Fruit fly (Drosophila melanogaster) whole organism, embryonic: Measurements from ENCODE around the gene eas.
A peak's percentile ranks its signal among the peaks of the same experiment; 100 is the strongest.

Experiments used
- Abd-B ChIP-seq: fragments of 200-800 bp; sonication (Bioruptor generic); optimal IDR thresholded peaks from 2 replicates; lab custom pipeline; 2018; ENCODE audit warnings: missing biosample characterization, mild to moderate bottlenecking, missing genetic modification characterization, moderate library complexity
- CG10209 ChIP-seq: fragments of 200-800 bp; sonication (Bioruptor generic); optimal IDR thresholded peaks from 3 replicates; lab custom pipeline; 2017; ENCODE audit warnings: missing biosample characterization, mild to moderate bottlenecking, missing genetic modification characterization, missing genetic modification reagents
- CG1024 ChIP-seq: fragments of 200-800 bp; sonication (Bioruptor generic); IDR thresholded peaks from 2 replicates; pipeline ENCODE4 v1.3.6; 2022; ENCODE audit warnings: missing biosample characterization, missing genetic modification characterization
- CG13424 ChIP-seq: fragments of 200-800 bp; sonication (Bioruptor generic); optimal IDR thresholded peaks from 2 replicates; lab custom pipeline; 2019; ENCODE audit warnings: missing biosample characterization, mild to moderate bottlenecking, missing genetic modification characterization, moderate library complexity
- CG1529 ChIP-seq: fragments of 200-800 bp; sonication (Bioruptor generic); optimal IDR thresholded peaks from 3 replicates; lab custom pipeline; 2018; ENCODE audit warnings: missing biosample characterization, missing genetic modification characterization
- CG17359 ChIP-seq: fragments of 200-800 bp; sonication (Bioruptor generic); optimal IDR thresholded peaks from 3 replicates; lab custom pipeline; 2018; ENCODE audit warnings: missing biosample characterization, mild to moderate bottlenecking, missing genetic modification characterization, moderate library complexity
- CG18011 ChIP-seq: fragments of 200-800 bp; sonication (Bioruptor generic); optimal IDR thresholded peaks from 2 replicates; lab custom pipeline; 2017; ENCODE audit warnings: missing biosample characterization, missing genetic modification characterization, mild to moderate bottlenecking, moderate library complexity, missing genotype
- CG2199 ChIP-seq: fragments of 200-800 bp; sonication (Bioruptor generic); IDR thresholded peaks from 3 replicates; pipeline ENCODE4 v1.3.6; 2022; ENCODE audit warnings: missing biosample characterization, missing genetic modification characterization
- CG2889 ChIP-seq: fragments of 200-800 bp; sonication (Bioruptor generic); IDR thresholded peaks from 3 replicates; pipeline ENCODE4 v1.3.6; 2022; ENCODE audit warnings: missing biosample characterization, missing genetic modification characterization
- CG30020 ChIP-seq: fragments of 200-800 bp; optimal IDR thresholded peaks from 2 replicates; lab custom pipeline; 2019; ENCODE audit warnings: missing biosample characterization, mild to moderate bottlenecking, missing genetic modification characterization, moderate library complexity
- CG4360 ChIP-seq: fragments of 200-800 bp; sonication (Bioruptor generic); IDR thresholded peaks from 2 replicates; pipeline ENCODE4 v1.3.6; 2022; ENCODE audit warnings: missing biosample characterization, missing genetic modification characterization
- CG4730 ChIP-seq: fragments of 200-800 bp; sonication (Bioruptor generic); IDR thresholded peaks from 2 replicates; pipeline ENCODE4 v1.3.6; 2022; ENCODE audit warnings: missing biosample characterization, missing genetic modification characterization
- CG4820 ChIP-seq: fragments of 200-800 bp; sonication (Bioruptor generic); optimal IDR thresholded peaks from 3 replicates; lab custom pipeline; 2016; ENCODE audit warnings: missing biosample characterization, missing genetic modification characterization
- CG6175 ChIP-seq: fragments of 200-800 bp; sonication (Bioruptor generic); IDR thresholded peaks from 3 replicates; pipeline ENCODE4 v1.3.6; 2022; ENCODE audit warnings: missing biosample characterization, missing genetic modification characterization
- CG6765 ChIP-seq: fragments of 200-800 bp; sonication (Bioruptor generic); optimal IDR thresholded peaks from 3 replicates; lab custom pipeline; 2017; ENCODE audit warnings: missing biosample characterization, mild to moderate bottlenecking, missing genetic modification characterization
- CG7987 ChIP-seq: fragments of 200-800 bp; sonication (Bioruptor generic); optimal IDR thresholded peaks from 2 replicates; lab custom pipeline; 2018; ENCODE audit warnings: missing biosample characterization, mild to moderate bottlenecking, missing genetic modification characterization, moderate library complexity
- CG8281 ChIP-seq: fragments of 200-800 bp; sonication (Bioruptor generic); optimal IDR thresholded peaks from 2 replicates; lab custom pipeline; 2018; ENCODE audit warnings: missing biosample characterization, mild to moderate bottlenecking, missing genetic modification characterization, moderate library complexity
- CG8388 ChIP-seq: fragments of 200-800 bp; sonication (Bioruptor generic); optimal IDR thresholded peaks from 2 replicates; lab custom pipeline; 2019; ENCODE audit warnings: missing biosample characterization, mild to moderate bottlenecking, missing genetic modification characterization, moderate library complexity
- CrebB ChIP-seq: fragments of 200-800 bp; sonication (Bioruptor generic); optimal IDR thresholded peaks from 3 replicates; lab custom pipeline; 2018; ENCODE audit warnings: missing biosample characterization, mild to moderate bottlenecking, missing genetic modification characterization
- Dbx ChIP-seq: fragments of 200-800 bp; sonication (Bioruptor generic); IDR thresholded peaks from 3 replicates; pipeline ENCODE4 v1.3.6; 2022; ENCODE audit warnings: missing biosample characterization, missing genetic modification characterization
- Dfd ChIP-seq, 2 experiments: fragments of >200 bp; optimal IDR thresholded peaks; 2 replicates each; lab custom pipeline; 2017; ENCODE audit warnings: missing biosample characterization in 2 of 2, missing genetic modification characterization in 2 of 2
- ERR ChIP-seq: fragments of 200-800 bp; sonication (Bioruptor generic); optimal IDR thresholded peaks from 2 replicates; lab custom pipeline; 2016; ENCODE audit warnings: missing biosample characterization, missing genetic modification characterization
- HHEX ChIP-seq: fragments of 200-800 bp; sonication (Bioruptor generic); optimal IDR thresholded peaks from 3 replicates; lab custom pipeline; 2017; ENCODE audit warnings: missing biosample characterization, mild to moderate bottlenecking, missing genetic modification characterization, missing genetic modification reagents
- HLH4C ChIP-seq: fragments of 200-800 bp; sonication (Bioruptor generic); IDR thresholded peaks from 3 replicates; pipeline ENCODE4 v1.3.6; 2022; ENCODE audit warnings: missing biosample characterization, missing genetic modification characterization; ENCODE audit not compliant: partially characterized antibody
- Hand ChIP-seq: fragments of 200-800 bp; sonication (Bioruptor generic); optimal IDR thresholded peaks from 2 replicates; lab custom pipeline; 2017; ENCODE audit warnings: mild to moderate bottlenecking, missing biosample characterization, missing genetic modification reagents, missing genetic modification characterization
- Hmx ChIP-seq: fragments of 200-800 bp; sonication (Bioruptor generic); optimal IDR thresholded peaks from 2 replicates; lab custom pipeline; 2016; ENCODE audit warnings: missing biosample characterization, missing genetic modification characterization
- NFAT ChIP-seq: fragments of 200-800 bp; sonication (Bioruptor generic); IDR thresholded peaks from 2 replicates; pipeline ENCODE4 v1.3.6; 2022; ENCODE audit warnings: missing biosample characterization, missing genetic modification characterization
- Neu2 ChIP-seq: fragments of 200-800 bp; sonication (Bioruptor generic); optimal IDR thresholded peaks from 3 replicates; lab custom pipeline; 2016; ENCODE audit warnings: missing biosample characterization, missing genetic modification characterization, borderline replicate concordance
- Oli ChIP-seq: fragments of 200-800 bp; sonication (Bioruptor generic); optimal IDR thresholded peaks from 2 replicates; lab custom pipeline; 2018; ENCODE audit warnings: missing biosample characterization, mild to moderate bottlenecking, missing genetic modification characterization, moderate library complexity
- Rfx ChIP-seq: fragments of 200-800 bp; sonication (Bioruptor generic); IDR thresholded peaks from 2 replicates; pipeline ENCODE4 v1.3.6; 2022; ENCODE audit warnings: missing biosample characterization, missing genetic modification characterization
- Scr ChIP-seq: fragments of 200-800 bp; sonication (Bioruptor generic); IDR thresholded peaks from 2 replicates; pipeline ENCODE4 v1.3.6; 2022; ENCODE audit warnings: missing biosample characterization, missing genetic modification characterization; ENCODE audit not compliant: partially characterized antibody
- Sin3A ChIP-seq: fragments of >200 bp; optimal IDR thresholded peaks from 2 replicates; lab custom pipeline; 2018
- Sox100B ChIP-seq: fragments of 200-800 bp; sonication (Bioruptor generic); optimal IDR thresholded peaks from 3 replicates; lab custom pipeline; 2018; ENCODE audit warnings: missing biosample characterization, mild to moderate bottlenecking, missing genetic modification characterization
- Tbp ChIP-seq: fragments of >200 bp; optimal IDR thresholded peaks from 2 replicates; lab custom pipeline; 2018; ENCODE audit warnings: missing biosample characterization, missing genetic modification characterization
- Trl ChIP-seq, 3 experiments: fragments of >200 bp in 2 of 3; fragments of 200-800 bp in 1 of 3; sonication (Bioruptor generic) in 1 of 3; optimal IDR thresholded peaks; 2 replicates in 1 of 3; 3 replicates in 2 of 3; lab custom pipeline; 2016 to 2017; ENCODE audit warnings: missing biosample characterization in 1 of 3, missing genetic modification characterization in 1 of 3
- ato ChIP-seq: fragments of 200-800 bp; sonication (Bioruptor generic); IDR thresholded peaks from 2 replicates; pipeline ENCODE4 v1.3.6; 2022; ENCODE audit warnings: missing biosample characterization, missing genetic modification characterization; ENCODE audit not compliant: partially characterized antibody
- bab2 ChIP-seq: fragments of 200-800 bp; sonication (Bioruptor generic); optimal IDR thresholded peaks from 2 replicates; lab custom pipeline; 2016; ENCODE audit warnings: missing biosample characterization, missing genetic modification characterization
- caup ChIP-seq: fragments of 200-800 bp; sonication (Bioruptor generic); optimal IDR thresholded peaks from 3 replicates; lab custom pipeline; 2017; ENCODE audit warnings: missing biosample characterization, mild to moderate bottlenecking, missing genetic modification characterization, moderate library complexity; ENCODE audit not compliant: severe bottlenecking
- dmrt11E ChIP-seq: fragments of 200-800 bp; sonication (Bioruptor generic); optimal IDR thresholded peaks from 3 replicates; lab custom pipeline; 2018; ENCODE audit warnings: missing biosample characterization, mild to moderate bottlenecking, missing genetic modification characterization, moderate library complexity
- ems ChIP-seq: fragments of 200-800 bp; sonication (Bioruptor generic); optimal IDR thresholded peaks from 3 replicates; lab custom pipeline; 2016; ENCODE audit warnings: missing biosample characterization, missing genetic modification characterization
- gce ChIP-seq: fragments of 200-800 bp; sonication (Bioruptor generic); IDR thresholded peaks from 3 replicates; pipeline ENCODE4 v1.3.6; 2022; ENCODE audit warnings: missing biosample characterization, missing genetic modification characterization
- jigr1 ChIP-seq: fragments of 200-800 bp; sonication (Bioruptor generic); IDR thresholded peaks from 3 replicates; pipeline ENCODE4 v1.3.6; 2022; ENCODE audit warnings: missing biosample characterization, missing genetic modification characterization
- kni ChIP-seq: fragments of 200-800 bp; sonication (Bioruptor generic); optimal IDR thresholded peaks from 3 replicates; lab custom pipeline; 2017; ENCODE audit warnings: mild to moderate bottlenecking, missing biosample characterization, missing genetic modification reagents, missing genetic modification characterization
- pfk ChIP-seq: fragments of 200-800 bp; sonication (Bioruptor generic); optimal IDR thresholded peaks from 2 replicates; lab custom pipeline; 2018; ENCODE audit warnings: missing biosample characterization, mild to moderate bottlenecking, missing genetic modification characterization, moderate library complexity
- pum ChIP-seq: fragments of 200-800 bp; sonication (Bioruptor generic); optimal IDR thresholded peaks from 2 replicates; lab custom pipeline; 2016; ENCODE audit warnings: missing biosample characterization, missing genetic modification characterization
- ro ChIP-seq: fragments of 200-800 bp; sonication (Bioruptor generic); IDR thresholded peaks from 2 replicates; pipeline ENCODE4 v1.3.6; 2022; ENCODE audit warnings: missing biosample characterization, missing genetic modification characterization
- trem ChIP-seq: fragments of 200-800 bp; optimal IDR thresholded peaks from 3 replicates; lab custom pipeline; 2019; ENCODE audit warnings: missing biosample characterization, mild to moderate bottlenecking, missing genetic modification characterization, moderate library complexity
- ttk ChIP-seq: fragments of 200-800 bp; sonication (Bioruptor generic); IDR thresholded peaks from 2 replicates; pipeline ENCODE4 v2.1.2; 2022; ENCODE audit warnings: missing biosample characterization, missing genetic modification characterization
- usp ChIP-seq: fragments of >200 bp; optimal IDR thresholded peaks from 2 replicates; lab custom pipeline; 2017; ENCODE audit warnings: missing biosample characterization, missing genetic modification characterization
- zen2 ChIP-seq: fragments of 200-800 bp; sonication (Bioruptor generic); IDR thresholded peaks from 3 replicates; pipeline ENCODE4 v1.3.6; 2022; ENCODE audit warnings: missing biosample characterization, missing genetic modification characterization; ENCODE audit not compliant: partially characterized antibody

The eas gene

dm6 chrX:16278783-16279182 is 655 bp downstream of the eas start (continued):
- TF ChIP-seq pfk (GFP tag; lab: Kevin White, UChicago) = peak; percentile 57
- TF ChIP-seq Hand (GFP tag; lab: Kevin White, UChicago) = peak; percentile 81
- peak; percentile 84 for TF ChIP-seq Rfx (GFP tag; lab: Robert Waterston, UW)
- TF ChIP-seq caup = peak; percentile 87
- TF ChIP-seq Dfd (GFP tag; optimal IDR thresholded peaks at IDR 0.05; lab: Kevin White, UChicago) = no peak
- no peak for TF ChIP-seq zen2
- TF ChIP-seq ttk (GFP tag; lab: Robert Waterston, UW) = peak; percentile 69
- peak; percentile 88 for TF ChIP-seq CG8388
- peak; percentile 71 for TF ChIP-seq CG8281
- TF ChIP-seq CG30020 (tag; lab: Kevin White, UChicago) = peak; percentile 53
- peak; percentile 88 for TF ChIP-seq dmrt11E (tag; lab: Kevin White, UChicago)
- no peak for TF ChIP-seq Scr (GFP tag; lab: Robert Waterston, UW)
- TF ChIP-seq Abd-B (GFP tag; lab: Kevin White, UChicago) = peak; percentile 59
- TF ChIP-seq trem (tag; lab: Kevin White, UChicago) = peak; percentile 85
- no peak for TF ChIP-seq CG6175
- TF ChIP-seq CG4360 (GFP tag; lab: Robert Waterston, UW) = peak; percentile 60
- TF ChIP-seq usp = no peak
- TF ChIP-seq CG1529 (GFP tag; lab: Kevin White, UChicago) = peak; percentile 80
- TF ChIP-seq Oli (tag; lab: Kevin White, UChicago) = peak; percentile 86
- TF ChIP-seq gce (GFP tag; lab: Robert Waterston, UW) = peak; percentile 84
- TF ChIP-seq pum (GFP tag; lab: Kevin White, UChicago) = peak; percentile 16
- TF ChIP-seq bab2 = peak; percentile 46
- peak; percentile 71 for TF ChIP-seq CG6765 (GFP tag; lab: Kevin White, UChicago)
- TF ChIP-seq ERR = no peak
- TF ChIP-seq Sin3A (lab: Kevin White, UChicago) = no peak
- peak; percentile 83 for TF ChIP-seq CG10209 (GFP tag; lab: Kevin White, UChicago)
- TF ChIP-seq CG13424 (tag; lab: Kevin White, UChicago) = peak; percentile 91
- peak; percentile 60; the same call in 2 of the 3 replicates for TF ChIP-seq jigr1
- TF ChIP-seq CG2199 (GFP tag; lab: Robert Waterston, UW) = peak; percentile 74; the same call in 2 of the 3 replicates
- TF ChIP-seq ems (GFP tag; lab: Kevin White, UChicago) = peak; percentile 46
- TF ChIP-seq Hmx (GFP tag; lab: Kevin White, UChicago) = no peak
- TF ChIP-seq HLH4C (GFP tag; lab: Robert Waterston, UW) = no peak
- peak; percentile 59 for TF ChIP-seq NFAT (GFP tag; lab: Robert Waterston, UW)
- peak; percentile 72; the same call in 2 of the 3 replicates for TF ChIP-seq CG2889 (GFP tag; lab: Robert Waterston, UW)
- TF ChIP-seq Sox100B (GFP tag; lab: Kevin White, UChicago) = peak; percentile 82
- TF ChIP-seq HHEX (GFP tag; lab: Kevin White, UChicago) = peak; percentile 84
- peak; percentile 53; the same call in 1 of the 3 replicates for TF ChIP-seq Dbx (GFP tag; lab: Robert Waterston, UW)
- peak; percentile 78 for TF ChIP-seq CrebB (tag; lab: Kevin White, UChicago)
- peak; percentile 87 for TF ChIP-seq CG17359
- peak; percentile 85 for TF ChIP-seq kni
- TF ChIP-seq CG18011 (GFP tag; lab: Kevin White, UChicago) = peak; percentile 51
- peak; percentile 71 for TF ChIP-seq CG4820 (GFP tag; lab: Kevin White, UChicago)
- no peak for TF ChIP-seq Neu2 (GFP tag; lab: Kevin White, UChicago)
- peak; percentile 51 for TF ChIP-seq CG7987
- peak; percentile 53 for TF ChIP-seq CG1024 (GFP tag; lab: Robert Waterston, UW)
- TF ChIP-seq Tbp = no peak
- no peak for TF ChIP-seq ato (GFP tag; lab: Robert Waterston, UW)
- peak; percentile 68 for TF ChIP-seq CG4730 (GFP tag; lab: Robert Waterston, UW)
- TF ChIP-seq ro (GFP tag; lab: Robert Waterston, UW) = peak; percentile 35; the same call in 1 of the 2 replicates
- no peak for TF ChIP-seq Trl (optimal IDR thresholded peaks at IDR 0.05; lab: Kevin White, UChicago)
- peak; percentile 47 for TF ChIP-seq Trl (GFP tag; optimal IDR thresholded peaks at IDR 0.05; lab: Kevin White, UChicago)
